Worm (Caenorhabditis elegans) whole organism, L3 larva: ENCODE measurements around the gene dim-1.

ENCODE experiments used
- ceh-9 ChIP-seq: sonication (generic microtip); optimal IDR thresholded peaks from 2 replicates; lab custom pipeline; 2018; ENCODE audit warnings: missing biosample characterization, missing genetic modification characterization
- eor-1 ChIP-seq, 2 experiments: fragments of 150-350 bp; optimal IDR thresholded peaks; 2 replicates each; lab custom pipeline; 2014 to 2018; ENCODE audit warnings: missing biosample characterization in 2 of 2, missing genetic modification characterization in 2 of 2
- jun-1 ChIP-seq: fragments of 150-350 bp; optimal IDR thresholded peaks from 2 replicates; lab custom pipeline; 2014; ENCODE audit warnings: missing biosample characterization, missing genetic modification reagents, missing genetic modification characterization
- lin-15B ChIP-seq: fragments of 150-350 bp; optimal IDR thresholded peaks from 2 replicates; lab custom pipeline; 2014; ENCODE audit warnings: missing biosample characterization, missing genetic modification characterization
- nhr-23 ChIP-seq: fragments of 150-350 bp; optimal IDR thresholded peaks from 2 replicates; lab custom pipeline; 2014; ENCODE audit warnings: missing biosample characterization, missing genetic modification reagents, missing genetic modification characterization
- nhr-28 ChIP-seq: fragments of 150-350 bp; optimal IDR thresholded peaks from 2 replicates; lab custom pipeline; 2014; ENCODE audit warnings: missing biosample characterization, missing genetic modification characterization
- nhr-77 ChIP-seq: fragments of 150-350 bp; optimal IDR thresholded peaks from 2 replicates; lab custom pipeline; 2014; ENCODE audit warnings: missing biosample characterization, missing genetic modification characterization
- pha-4 ChIP-seq: fragments of 150-350 bp; optimal IDR thresholded peaks from 2 replicates; lab custom pipeline; 2014; ENCODE audit warnings: missing biosample characterization, missing genetic modification reagents, missing genetic modification characterization
- unc-39 ChIP-seq: sonication (generic microtip); optimal IDR thresholded peaks from 4 replicates; lab custom pipeline; 2017; ENCODE audit warnings: missing biosample characterization, missing genetic modification characterization

- TF ChIP-seq nhr-28 (tag; lab: Kevin White, UChicago) (no peak), jun-1 (tag; lab: Kevin White, UChicago) (no peak), nhr-77 (tag; lab: Kevin White, UChicago) (no peak), ceh-9 (no peak), unc-39 (tag; lab: Kevin White, UChicago) (no peak), pha-4 (tag; lab: Kevin White, UChicago) (no peak), eor-1 (tag; optimal IDR thresholded peaks at IDR 0.05; lab: Kevin White, UChicago) (no peak), nhr-23 (tag; lab: Kevin White, UChicago) (no peak), lin-15B (tag; lab: Kevin White, UChicago) (no peak)
Measured at ce11 chrX:8048637-8049036, 9.4 kb downstream of the dim-1 start.
